Worm (Caenorhabditis elegans) whole organism, L3 larva: ENCODE measurements around the gene C55A6.6.

Experiments
- ama-1 ChIP-seq: fragments of 150-350 bp; optimal IDR thresholded peaks from 2 replicates; lab custom pipeline; 2018
- fkh-10 ChIP-seq: sonication (generic microtip); optimal IDR thresholded peaks from 2 replicates; lab custom pipeline; 2017; ENCODE audit warnings: missing biosample characterization, missing genetic modification reagents, missing genetic modification characterization
- jun-1 ChIP-seq: fragments of 150-350 bp; optimal IDR thresholded peaks from 2 replicates; lab custom pipeline; 2014; ENCODE audit warnings: missing biosample characterization, missing genetic modification reagents, missing genetic modification characterization
- lin-39 ChIP-seq: fragments of 150-350 bp; optimal IDR thresholded peaks from 2 replicates; lab custom pipeline; 2018; ENCODE audit warnings: missing biosample characterization, missing genetic modification reagents, missing genetic modification characterization
- nhr-11 ChIP-seq: fragments of 150-350 bp; optimal IDR thresholded peaks from 2 replicates; lab custom pipeline; 2014; ENCODE audit warnings: missing biosample characterization, missing genetic modification characterization
- nhr-76 ChIP-seq: fragments of 150-350 bp; sonication (generic microtip); optimal IDR thresholded peaks from 5 replicates; lab custom pipeline; 2014; ENCODE audit warnings: missing biosample characterization, missing genetic modification characterization

DNA sequence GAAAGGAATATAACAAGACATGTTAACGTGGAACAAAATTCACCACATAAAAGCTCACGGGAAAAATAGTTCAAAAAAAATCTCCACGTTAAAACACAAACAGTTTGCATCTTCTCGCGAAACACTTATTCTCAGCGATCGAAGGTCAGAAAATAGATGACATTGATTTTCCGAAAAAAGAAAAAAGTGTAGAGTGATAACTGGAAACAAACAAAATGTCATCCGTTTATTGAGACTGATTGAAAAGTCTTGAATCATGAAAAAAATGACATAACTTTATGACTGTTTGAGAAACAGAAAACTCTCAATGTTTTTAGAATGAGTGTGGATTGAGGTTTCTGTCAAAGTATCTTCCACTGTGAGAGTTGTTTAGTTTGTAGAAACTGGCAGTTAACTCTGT lies 3.3 kb upstream of the C55A6.6 start, which contains the start of gene C55A6.4:
- TF ChIP-seq lin-39 (tag; lab: Kevin White, UChicago) (no peak), nhr-11 (tag; lab: Kevin White, UChicago) (no peak), nhr-76 (no peak), jun-1 (tag; lab: Kevin White, UChicago) (no peak), fkh-10 (no peak), ama-1 (lab: Kevin White, UChicago) (no peak)
